Worm (Caenorhabditis elegans) whole organism, late embryonic: ENCODE data around the gene clec-191.

Experiments used
- C38D4.7 ChIP-seq: fragments of 200-800 bp; sonication (Bioruptor generic); optimal IDR thresholded peaks from 2 replicates; lab custom pipeline; 2018; ENCODE audit warnings: mild to moderate bottlenecking, missing genetic modification characterization, moderate library complexity, missing compliant biosample characterization
- K02D7.2 ChIP-seq: sonication (generic microtip); optimal IDR thresholded peaks from 2 replicates; lab custom pipeline; 2017; ENCODE audit warnings: mild to moderate bottlenecking, missing genetic modification characterization, missing compliant biosample characterization
- T23F11.4 ChIP-seq: fragments of 200-800 bp; sonication (Bioruptor generic); optimal IDR thresholded peaks from 2 replicates; lab custom pipeline; 2018; ENCODE audit warnings: mild to moderate bottlenecking, missing genetic modification characterization, missing compliant biosample characterization
- ceh-18 ChIP-seq: sonication (generic microtip); optimal IDR thresholded peaks from 2 replicates; lab custom pipeline; 2016; ENCODE audit warnings: missing genetic modification characterization, missing compliant biosample characterization
- ceh-19 ChIP-seq: fragments of 200-800 bp; sonication (Bioruptor generic); optimal IDR thresholded peaks from 2 replicates; lab custom pipeline; 2018; ENCODE audit warnings: mild to moderate bottlenecking, missing genetic modification characterization, missing compliant biosample characterization
- ceh-45 ChIP-seq: fragments of 200-800 bp; sonication (Bioruptor generic); IDR thresholded peaks from 2 replicates; pipeline ENCODE4 v1.3.6; 2022; ENCODE audit warnings: missing genetic modification reagents, missing genetic modification characterization, missing compliant biosample characterization
- ceh-48 ChIP-seq: sonication (generic microtip); optimal IDR thresholded peaks from 2 replicates; lab custom pipeline; 2016; ENCODE audit warnings: missing genetic modification characterization, inconsistent platforms, missing compliant biosample characterization
- ceh-9 ChIP-seq: sonication (generic microtip); optimal IDR thresholded peaks from 2 replicates; lab custom pipeline; 2016; ENCODE audit warnings: mild to moderate bottlenecking, missing genetic modification characterization, inconsistent platforms, missing compliant biosample characterization
- dmd-4 ChIP-seq: sonication (generic microtip); optimal IDR thresholded peaks from 2 replicates; lab custom pipeline; 2016; ENCODE audit warnings: borderline replicate concordance, missing genetic modification characterization, missing compliant biosample characterization
- dve-1 ChIP-seq: sonication (generic microtip); optimal IDR thresholded peaks from 2 replicates; lab custom pipeline; 2017; ENCODE audit warnings: antibody characterized with exemption, mild to moderate bottlenecking, missing genetic modification characterization, missing compliant biosample characterization
- elt-2 ChIP-seq: sonication (generic microtip); optimal IDR thresholded peaks from 2 replicates; lab custom pipeline; 2016; ENCODE audit warnings: missing genetic modification reagents, missing genetic modification characterization, missing compliant biosample characterization
- elt-4 ChIP-seq: sonication (generic microtip); optimal IDR thresholded peaks from 2 replicates; lab custom pipeline; 2016; ENCODE audit warnings: missing genetic modification characterization, missing compliant biosample characterization
- ets-4 ChIP-seq: sonication (generic microtip); optimal IDR thresholded peaks from 2 replicates; lab custom pipeline; 2016; ENCODE audit warnings: missing genetic modification characterization, missing compliant biosample characterization
- fax-1 ChIP-seq: sonication (generic microtip); optimal IDR thresholded peaks from 2 replicates; lab custom pipeline; 2016; ENCODE audit warnings: missing genotype, missing genetic modification characterization, missing compliant biosample characterization
- fkh-10 ChIP-seq: fragments of 150-350 bp; optimal IDR thresholded peaks from 2 replicates; lab custom pipeline; 2014; ENCODE audit warnings: missing biosample characterization, missing genetic modification reagents, missing genetic modification characterization
- hlh-13 ChIP-seq: fragments of 200-800 bp; sonication (Bioruptor generic); optimal IDR thresholded peaks from 2 replicates; lab custom pipeline; 2018; ENCODE audit warnings: mild to moderate bottlenecking, missing genetic modification characterization, missing compliant biosample characterization
- hlh-6 ChIP-seq: sonication (generic microtip); optimal IDR thresholded peaks from 2 replicates; lab custom pipeline; 2016; ENCODE audit warnings: missing genotype, missing genetic modification characterization, missing compliant biosample characterization
- lim-6 ChIP-seq: sonication (generic microtip); optimal IDR thresholded peaks from 2 replicates; lab custom pipeline; 2016; ENCODE audit warnings: missing genetic modification characterization, missing compliant biosample characterization
- lin-11 ChIP-seq: fragments of 200-800 bp; sonication (Bioruptor generic); optimal IDR thresholded peaks from 2 replicates; lab custom pipeline; 2018; ENCODE audit warnings: mild to moderate bottlenecking, missing genetic modification characterization, missing compliant biosample characterization
- madf-2 ChIP-seq: sonication (generic microtip); optimal IDR thresholded peaks from 2 replicates; lab custom pipeline; 2017; ENCODE audit warnings: missing genetic modification characterization, missing compliant biosample characterization
- mec-3 ChIP-seq: sonication (generic microtip); optimal IDR thresholded peaks from 2 replicates; lab custom pipeline; 2016; ENCODE audit warnings: borderline replicate concordance, missing genetic modification characterization, missing compliant biosample characterization
- nhr-232 ChIP-seq: sonication (generic microtip); optimal IDR thresholded peaks from 2 replicates; lab custom pipeline; 2016; ENCODE audit warnings: missing genetic modification characterization, missing compliant biosample characterization
- npax-4 ChIP-seq: sonication (generic microtip); optimal IDR thresholded peaks from 2 replicates; lab custom pipeline; 2016; ENCODE audit warnings: missing genetic modification characterization, missing compliant biosample characterization
- odd-2 ChIP-seq: sonication (generic microtip); optimal IDR thresholded peaks from 2 replicates; lab custom pipeline; 2017; ENCODE audit warnings: antibody characterized with exemption, mild to moderate bottlenecking, missing genetic modification characterization, missing compliant biosample characterization
- ref-2 ChIP-seq: sonication (generic microtip); optimal IDR thresholded peaks from 2 replicates; lab custom pipeline; 2016; ENCODE audit warnings: missing genetic modification characterization, missing compliant biosample characterization
- syd-9 ChIP-seq: sonication (generic microtip); optimal IDR thresholded peaks from 2 replicates; lab custom pipeline; 2016; ENCODE audit warnings: mild to moderate bottlenecking, missing genetic modification characterization, moderate library complexity, missing compliant biosample characterization
- ttx-3 ChIP-seq: sonication (generic microtip); optimal IDR thresholded peaks from 2 replicates; lab custom pipeline; 2016; ENCODE audit warnings: missing genetic modification reagents, missing genetic modification characterization, missing compliant biosample characterization
- unc-3 ChIP-seq, 2 experiments: fragments of 200-800 bp in 1 of 2; sonication (Bioruptor generic) in 1 of 2; sonication (generic microtip) in 1 of 2; conservative IDR thresholded peaks in 1 of 2; optimal IDR thresholded peaks in 1 of 2; 2 replicates each; pipeline versions ENCODE4 v1.3.6 to Lab custom; 2016 to 2022; ENCODE audit warnings: missing compliant biosample characterization in 2 of 2, missing genetic modification characterization in 2 of 2, missing genetic modification reagents in 1 of 2
- unc-55 ChIP-seq: sonication (generic microtip); optimal IDR thresholded peaks from 2 replicates; lab custom pipeline; 2017; ENCODE audit warnings: missing biosample characterization, missing genetic modification reagents, missing genetic modification characterization
- unc-86 ChIP-seq: sonication (generic microtip); optimal IDR thresholded peaks from 2 replicates; lab custom pipeline; 2016; ENCODE audit warnings: missing genetic modification characterization, missing compliant biosample characterization
- zip-5 ChIP-seq: sonication (generic microtip); optimal IDR thresholded peaks from 2 replicates; lab custom pipeline; 2016; ENCODE audit warnings: missing genetic modification characterization, missing compliant biosample characterization

Gene clec-191

ce11 chrIV:16238555-16238954 is 42.0 kb downstream of the clec-191 start, which contains the start of gene srw-61:
Gene srw-61 (minus strand): TSS chrIV:16238655.
- TF ChIP-seq nhr-232 (tag; lab: Kevin White, UChicago) = no peak
- TF ChIP-seq ttx-3 = no peak
- TF ChIP-seq dve-1 = no peak
- no peak for TF ChIP-seq elt-2 (tag; lab: Kevin White, UChicago)
- TF ChIP-seq ets-4 (tag; lab: Kevin White, UChicago) = no peak
- no peak for TF ChIP-seq npax-4 (tag; lab: Kevin White, UChicago)
- TF ChIP-seq odd-2 = no peak
- TF ChIP-seq lim-6 (tag; lab: Kevin White, UChicago) = no peak
- TF ChIP-seq zip-5 (tag; lab: Kevin White, UChicago) = no peak
- TF ChIP-seq C38D4.7 = no peak
- no peak for TF ChIP-seq lin-11 (tag; lab: Kevin White, UChicago)
- TF ChIP-seq mec-3 = no peak

- TF ChIP-seq elt-4 (tag; lab: Kevin White, UChicago) (no peak), odd-2 (no peak), ceh-9 (no peak), ref-2 (tag; lab: Kevin White, UChicago) (no peak), ceh-19 (GFP tag; lab: Kevin White, UChicago) (no peak), lin-11 (tag; lab: Kevin White, UChicago) (no peak)
Observed at ce11 chrIV:16236827-16237226, 43.7 kb downstream of the clec-191 start.

DNA sequence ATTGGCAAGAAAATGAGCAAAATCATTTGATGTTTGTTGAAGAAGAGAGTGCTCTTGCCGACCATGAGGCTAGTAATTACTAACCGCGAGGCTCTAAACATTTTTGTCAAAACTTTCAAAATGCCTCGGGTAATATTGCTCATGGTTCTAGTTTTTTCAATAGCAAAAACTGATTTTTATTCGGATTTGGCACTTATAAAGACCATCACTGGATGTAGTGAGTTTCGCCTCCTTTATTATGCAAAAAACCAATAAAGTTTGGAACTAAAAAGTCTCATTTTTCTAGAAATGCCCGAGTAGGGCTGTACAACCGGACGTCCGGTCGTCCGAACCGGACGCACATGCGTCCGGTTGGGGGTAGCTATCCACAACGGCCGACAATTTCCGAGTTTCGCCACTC is 47.5 kb downstream of the clec-191 start, which contains the start of the genes hpa-1 and irld-39:
hpa-1 (minus strand) TSS at position 101 of the 400 bp plus-strand sequence.
irld-39 (plus strand) TSS at position 121 of the 400 bp plus-strand sequence.
- TF ChIP-seq madf-2 (tag; lab: Kevin White, UChicago) = no peak
- TF ChIP-seq unc-3 (GFP tag; conservative IDR thresholded peaks at IDR 0.05; lab: Robert Waterston, UW) = no peak
- no peak for TF ChIP-seq unc-3 (tag; optimal IDR thresholded peaks at IDR 0.05; lab: Kevin White, UChicago)
- TF ChIP-seq ttx-3 = no peak
- no peak for TF ChIP-seq unc-86 (tag; lab: Kevin White, UChicago)
- TF ChIP-seq syd-9 (tag; lab: Kevin White, UChicago) = no peak
- no peak for TF ChIP-seq hlh-6
- no peak for TF ChIP-seq ceh-18 (tag; lab: Kevin White, UChicago)
- TF ChIP-seq mec-3 = no peak
- no peak for TF ChIP-seq K02D7.2 (tag; lab: Kevin White, UChicago)
- TF ChIP-seq hlh-13 (GFP tag; lab: Kevin White, UChicago) = no peak
- no peak for TF ChIP-seq fkh-10 (GFP tag; lab: Kevin White, UChicago)
- TF ChIP-seq T23F11.4 (GFP tag; lab: Kevin White, UChicago) = no peak
- TF ChIP-seq lin-11 (tag; lab: Kevin White, UChicago) = no peak
- TF ChIP-seq ceh-48 (tag; lab: Kevin White, UChicago) = no peak

DNA sequence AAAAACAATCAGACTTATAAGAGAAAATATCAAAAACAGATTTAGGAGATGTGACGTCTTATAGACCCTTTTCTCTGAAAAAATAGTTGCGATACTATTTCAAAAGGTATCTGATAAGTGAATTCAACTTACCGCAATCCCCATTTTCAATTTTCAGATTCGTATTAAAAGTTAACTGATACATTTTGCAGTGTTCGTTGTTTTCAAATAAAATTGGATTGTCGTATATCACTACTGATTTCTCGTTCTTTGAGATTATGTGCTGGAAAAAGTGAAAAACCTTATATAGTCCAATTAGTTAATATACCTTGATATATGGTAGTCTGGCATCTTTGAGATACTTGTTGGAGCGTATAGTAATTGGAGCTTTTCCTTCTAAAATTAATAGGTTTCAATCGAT is 50.0 kb downstream of the clec-191 start:
- no peak for TF ChIP-seq fax-1
- TF ChIP-seq ets-4 (tag; lab: Kevin White, UChicago) = no peak
- no peak for TF ChIP-seq unc-86 (tag; lab: Kevin White, UChicago)
- TF ChIP-seq dmd-4 (tag; lab: Kevin White, UChicago) = no peak
- no peak for TF ChIP-seq ttx-3
- TF ChIP-seq unc-55 (GFP tag; lab: Kevin White, UChicago) = no peak
- no peak for TF ChIP-seq ceh-45 (GFP tag; lab: Robert Waterston, UW)
